Worm (Caenorhabditis elegans) whole organism, L1 larva: ENCODE results near the gene F11E6.6.

Source experiments
- dsc-1 ChIP-seq: sonication (generic microtip); optimal IDR thresholded peaks from 2 replicates; lab custom pipeline; 2016; ENCODE audit warnings: mild to moderate bottlenecking, missing genetic modification characterization, missing compliant biosample characterization
- egl-13 ChIP-seq: sonication (generic microtip); optimal IDR thresholded peaks from 2 replicates; lab custom pipeline; 2016; ENCODE audit warnings: missing genotype, missing genetic modification reagents, missing genetic modification characterization, missing compliant biosample characterization
- hlh-17 ChIP-seq: fragments of 200-800 bp; sonication (Bioruptor generic); optimal IDR thresholded peaks from 2 replicates; lab custom pipeline; 2018; ENCODE audit warnings: missing genetic modification characterization, mild to moderate bottlenecking, missing compliant biosample characterization, moderate library complexity, borderline replicate concordance
- lin-39 ChIP-seq: fragments of 150-350 bp; optimal IDR thresholded peaks from 2 replicates; lab custom pipeline; 2014; ENCODE audit warnings: missing biosample characterization, missing genetic modification reagents, missing genetic modification characterization
- mab-9 ChIP-seq: fragments of 200-800 bp; sonication (Bioruptor generic); IDR thresholded peaks from 2 replicates; pipeline ENCODE4 v1.3.6; 2022; ENCODE audit warnings: missing genetic modification reagents, missing genetic modification characterization, missing compliant biosample characterization
- rnt-1 ChIP-seq: sonication (generic microtip); optimal IDR thresholded peaks from 2 replicates; lab custom pipeline; 2016; ENCODE audit warnings: mild to moderate bottlenecking, missing genetic modification characterization, moderate library complexity, missing compliant biosample characterization
- unc-62 ChIP-seq: fragments of 150-350 bp; optimal IDR thresholded peaks from 2 replicates; lab custom pipeline; 2014; ENCODE audit warnings: missing biosample characterization, missing genetic modification reagents, missing genetic modification characterization

DNA sequence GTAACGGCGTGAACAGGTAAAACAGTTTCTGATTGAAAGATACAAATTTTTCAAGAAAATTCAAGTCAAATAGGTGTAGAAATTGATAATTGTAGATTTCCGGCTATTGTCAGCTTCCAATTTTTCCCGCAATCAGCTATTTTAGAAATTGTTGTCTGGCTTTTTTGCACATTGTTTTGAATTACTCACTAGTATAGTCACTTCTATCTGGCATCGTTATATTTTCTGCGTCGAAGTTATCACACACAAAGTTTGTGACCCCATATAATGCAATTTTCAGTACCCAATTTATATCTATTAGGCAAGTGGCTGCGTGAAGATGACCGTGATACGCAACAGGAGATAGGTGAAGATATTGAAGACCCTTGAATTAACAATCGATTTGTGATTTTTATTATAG is 30.6 kb downstream of the F11E6.6 start:
- TF ChIP-seq lin-39 (tag; lab: Kevin White, UChicago) (no peak), egl-13 (no peak), mab-9 (GFP tag; lab: Robert Waterston, UW) (no peak), dsc-1 (tag; lab: Kevin White, UChicago) (no peak), unc-62 (GFP tag; lab: Kevin White, UChicago) (no peak), hlh-17 (GFP tag; lab: Kevin White, UChicago) (no peak), rnt-1 (tag; lab: Kevin White, UChicago) (no peak)
